Worm (Caenorhabditis elegans) whole organism, early embryonic: Measurements from ENCODE around the gene hlh-14.

Experiments used
- B0310.2 ChIP-seq: sonication (generic microtip); optimal IDR thresholded peaks from 2 replicates; lab custom pipeline; 2016; ENCODE audit warnings: mild to moderate bottlenecking, missing genetic modification characterization, missing compliant biosample characterization
- F13C5.2 ChIP-seq: sonication (generic microtip); optimal IDR thresholded peaks from 2 replicates; lab custom pipeline; 2017; ENCODE audit warnings: mild to moderate bottlenecking, missing genetic modification characterization, inconsistent platforms, missing compliant biosample characterization
- aly-1 ChIP-seq: sonication (generic microtip); optimal IDR thresholded peaks from 2 replicates; lab custom pipeline; 2016; ENCODE audit warnings: missing genetic modification characterization, missing compliant biosample characterization
- ama-1 ChIP-seq: fragments of 150-350 bp; optimal IDR thresholded peaks from 2 replicates; lab custom pipeline; 2014
- ceh-13 ChIP-seq: fragments of 200-800 bp; sonication (Bioruptor generic); optimal IDR thresholded peaks from 2 replicates; lab custom pipeline; 2018; ENCODE audit warnings: mild to moderate bottlenecking, missing genetic modification characterization, missing compliant biosample characterization
- ceh-36 ChIP-seq: sonication (generic microtip); optimal IDR thresholded peaks from 2 replicates; lab custom pipeline; 2016; ENCODE audit warnings: missing genetic modification characterization, inconsistent platforms, missing compliant biosample characterization
- ets-7 ChIP-seq: sonication (generic microtip); optimal IDR thresholded peaks from 2 replicates; lab custom pipeline; 2016; ENCODE audit warnings: missing genotype, missing genetic modification characterization, missing compliant biosample characterization
- flt-1 ChIP-seq: fragments of 200-800 bp; sonication (Bioruptor generic); IDR thresholded peaks from 2 replicates; pipeline ENCODE4 v1.3.6; 2022; ENCODE audit warnings: missing genetic modification characterization, missing compliant biosample characterization
- hmbx-1 ChIP-seq: sonication (generic microtip); optimal IDR thresholded peaks from 2 replicates; lab custom pipeline; 2016; ENCODE audit warnings: mild to moderate bottlenecking, missing genetic modification characterization, missing compliant biosample characterization
- hmg-4 ChIP-seq: fragments of 200-800 bp; sonication (Bioruptor generic); optimal IDR thresholded peaks from 2 replicates; lab custom pipeline; 2018; ENCODE audit warnings: mild to moderate bottlenecking, missing genetic modification characterization, missing compliant biosample characterization
- hnd-1 ChIP-seq: sonication (generic microtip); optimal IDR thresholded peaks from 2 replicates; lab custom pipeline; 2016; ENCODE audit warnings: missing genetic modification characterization, missing compliant biosample characterization
- pes-1 ChIP-seq: fragments of 200-800 bp; sonication (Bioruptor generic); IDR thresholded peaks from 2 replicates; pipeline ENCODE4 v1.3.6; 2022; ENCODE audit warnings: missing genetic modification reagents, missing genetic modification characterization, missing compliant biosample characterization
- scrt-1 ChIP-seq: fragments of 200-800 bp; sonication (Bioruptor generic); IDR thresholded peaks from 2 replicates; pipeline ENCODE4 v1.3.6; 2022; ENCODE audit warnings: missing genetic modification characterization, missing compliant biosample characterization
- sea-1 ChIP-seq: fragments of 200-800 bp; sonication (Bioruptor generic); conservative IDR thresholded peaks from 2 replicates; pipeline ENCODE4 v1.3.6; 2022; ENCODE audit warnings: missing genetic modification characterization, missing compliant biosample characterization
- tbx-11 ChIP-seq: fragments of 200-800 bp; sonication (Bioruptor generic); IDR thresholded peaks from 2 replicates; pipeline ENCODE4 v1.3.6; 2022; ENCODE audit warnings: missing genetic modification characterization, missing compliant biosample characterization
- tbx-37 ChIP-seq: fragments of 200-800 bp; sonication (Bioruptor generic); conservative IDR thresholded peaks from 2 replicates; pipeline ENCODE4 v1.3.6; 2022; ENCODE audit warnings: missing genetic modification reagents, missing genetic modification characterization, missing compliant biosample characterization
- tra-4 ChIP-seq: sonication (generic microtip); optimal IDR thresholded peaks from 2 replicates; lab custom pipeline; 2017; ENCODE audit warnings: missing genetic modification characterization, missing compliant biosample characterization

The hlh-14 gene

ce11 chrII:5748395-5748794 lies 9.7 kb upstream of the hlh-14 start:
- TF ChIP-seq sea-1 (GFP tag; lab: Robert Waterston, UW) (no peak), flt-1 (GFP tag; lab: Robert Waterston, UW) (no peak), aly-1 (tag; lab: Kevin White, UChicago) (no peak), ets-7 (tag; lab: Kevin White, UChicago) (no peak), B0310.2 (tag; lab: Kevin White, UChicago) (no peak), pes-1 (GFP tag; lab: Robert Waterston, UW) (no peak)

DNA sequence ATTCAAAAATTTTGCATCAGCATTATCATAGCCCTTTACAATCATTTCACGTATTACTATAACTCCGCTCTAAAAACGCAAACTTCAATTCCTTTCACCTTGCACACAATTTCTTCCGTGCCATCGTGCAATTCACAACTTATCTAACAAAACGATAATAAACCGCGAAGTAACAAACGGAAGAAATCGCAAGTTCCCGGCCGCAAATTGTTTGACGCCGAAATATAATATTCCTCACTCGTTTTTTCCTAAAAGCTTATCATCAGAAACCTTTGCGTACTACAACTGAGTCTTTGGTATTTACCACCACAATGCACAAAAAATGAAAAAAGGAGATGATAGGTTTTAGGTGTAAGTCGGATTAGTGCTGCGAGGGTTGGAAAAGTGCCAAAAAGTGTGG lies 8.6 kb upstream of the hlh-14 start:
- TF ChIP-seq flt-1 (GFP tag; lab: Robert Waterston, UW) (no peak), scrt-1 (GFP tag; lab: Robert Waterston, UW) (no peak), F13C5.2 (tag; lab: Kevin White, UChicago) (no peak), tbx-37 (GFP tag; lab: Robert Waterston, UW) (no peak), tra-4 (tag; lab: Kevin White, UChicago) (no peak), aly-1 (tag; lab: Kevin White, UChicago) (no peak), ceh-36 (no peak), pes-1 (GFP tag; lab: Robert Waterston, UW) (no peak), ets-7 (tag; lab: Kevin White, UChicago) (no peak), ama-1 (lab: Kevin White, UChicago) (no peak), hmg-4 (GFP tag; lab: Kevin White, UChicago) (no peak), hnd-1 (tag; lab: Kevin White, UChicago) (no peak), ceh-13 (GFP tag; lab: Kevin White, UChicago) (no peak), hmbx-1 (tag; lab: Kevin White, UChicago) (no peak), sea-1 (GFP tag; lab: Robert Waterston, UW) (no peak), tbx-11 (GFP tag; lab: Robert Waterston, UW) (no peak), B0310.2 (tag; lab: Kevin White, UChicago) (no peak)

- no peak for TF ChIP-seq ets-7 (tag; lab: Kevin White, UChicago)
- no peak for TF ChIP-seq flt-1 (GFP tag; lab: Robert Waterston, UW)
- TF ChIP-seq sea-1 (GFP tag; lab: Robert Waterston, UW): no peak
- no peak for TF ChIP-seq B0310.2 (tag; lab: Kevin White, UChicago)
- no peak for TF ChIP-seq ceh-13 (GFP tag; lab: Kevin White, UChicago)
- no peak for TF ChIP-seq ama-1 (lab: Kevin White, UChicago)
- no peak for TF ChIP-seq tbx-11 (GFP tag; lab: Robert Waterston, UW)
- TF ChIP-seq pes-1 (GFP tag; lab: Robert Waterston, UW): no peak
- no peak for TF ChIP-seq tbx-37 (GFP tag; lab: Robert Waterston, UW)
- no peak for TF ChIP-seq scrt-1 (GFP tag; lab: Robert Waterston, UW)
- no peak for TF ChIP-seq ceh-36
- TF ChIP-seq hnd-1 (tag; lab: Kevin White, UChicago): no peak
- no peak for TF ChIP-seq hmg-4 (GFP tag; lab: Kevin White, UChicago)
- no peak for TF ChIP-seq F13C5.2 (tag; lab: Kevin White, UChicago)
- no peak for TF ChIP-seq aly-1 (tag; lab: Kevin White, UChicago)
- no peak for TF ChIP-seq tra-4 (tag; lab: Kevin White, UChicago)
- no peak for TF ChIP-seq hmbx-1 (tag; lab: Kevin White, UChicago)
These were observed 6.4 kb upstream of the hlh-14 start, which contains the start of gene F10C1.9 for ce11 chrII:5745088-5745487. TSS of gene F10C1.9 (minus strand) at chrII:5745284.

ce11 chrII:5744342-5744741 lies 5.6 kb upstream of the hlh-14 start:
- TF ChIP-seq tbx-37 (GFP tag; lab: Robert Waterston, UW): no peak
- TF ChIP-seq tra-4 (tag; lab: Kevin White, UChicago): no peak
- no peak for TF ChIP-seq scrt-1 (GFP tag; lab: Robert Waterston, UW)
- no peak for TF ChIP-seq hmbx-1 (tag; lab: Kevin White, UChicago)
- no peak for TF ChIP-seq hmg-4 (GFP tag; lab: Kevin White, UChicago)
- TF ChIP-seq tbx-11 (GFP tag; lab: Robert Waterston, UW): no peak
- no peak for TF ChIP-seq ceh-13 (GFP tag; lab: Kevin White, UChicago)
- TF ChIP-seq F13C5.2 (tag; lab: Kevin White, UChicago): no peak
- TF ChIP-seq hnd-1 (tag; lab: Kevin White, UChicago): no peak
- TF ChIP-seq pes-1 (GFP tag; lab: Robert Waterston, UW): no peak
- TF ChIP-seq B0310.2 (tag; lab: Kevin White, UChicago): no peak
- TF ChIP-seq sea-1 (GFP tag; lab: Robert Waterston, UW): no peak
- no peak for TF ChIP-seq ama-1 (lab: Kevin White, UChicago)
- TF ChIP-seq flt-1 (GFP tag; lab: Robert Waterston, UW): no peak
- no peak for TF ChIP-seq aly-1 (tag; lab: Kevin White, UChicago)
- TF ChIP-seq ets-7 (tag; lab: Kevin White, UChicago): no peak

DNA sequence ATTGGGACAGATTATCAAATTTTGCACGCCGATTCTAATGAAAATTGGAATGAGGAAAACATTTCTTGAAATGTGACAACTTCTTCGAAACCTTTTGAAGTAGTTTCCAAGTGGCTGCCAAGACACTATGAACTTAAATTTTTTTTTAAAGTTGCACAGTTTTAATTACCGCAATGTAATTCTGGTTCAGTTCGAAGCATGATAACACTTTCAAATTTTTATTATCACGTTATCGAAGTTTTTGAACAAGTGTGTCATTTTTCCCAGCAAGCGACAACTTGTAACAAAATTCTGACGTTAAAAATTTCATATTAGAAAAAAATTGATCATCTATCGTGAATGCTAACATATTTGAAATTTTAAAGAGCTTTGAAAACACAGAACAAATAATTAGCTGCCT lies 4.1 kb upstream of the hlh-14 start:
- TF ChIP-seq aly-1 (tag; lab: Kevin White, UChicago) (no peak), F13C5.2 (tag; lab: Kevin White, UChicago) (no peak)

ce11 chrII:5736599-5736998 lies 2.1 kb downstream of the hlh-14 start:
- no peak for TF ChIP-seq hmbx-1 (tag; lab: Kevin White, UChicago)
- no peak for TF ChIP-seq aly-1 (tag; lab: Kevin White, UChicago)
- TF ChIP-seq flt-1 (GFP tag; lab: Robert Waterston, UW): no peak
- TF ChIP-seq F13C5.2 (tag; lab: Kevin White, UChicago): no peak
- no peak for TF ChIP-seq ama-1 (lab: Kevin White, UChicago)
- no peak for TF ChIP-seq hnd-1 (tag; lab: Kevin White, UChicago)
- no peak for TF ChIP-seq ceh-36
- TF ChIP-seq ceh-13 (GFP tag; lab: Kevin White, UChicago): no peak
- TF ChIP-seq tbx-37 (GFP tag; lab: Robert Waterston, UW): no peak
- no peak for TF ChIP-seq scrt-1 (GFP tag; lab: Robert Waterston, UW)
- TF ChIP-seq tbx-11 (GFP tag; lab: Robert Waterston, UW): no peak

- TF ChIP-seq pes-1 (GFP tag; lab: Robert Waterston, UW): no peak
- TF ChIP-seq ets-7 (tag; lab: Kevin White, UChicago): peak; percentile 77
These were observed 3.0 kb downstream of the hlh-14 start for ce11 chrII:5735744-5736143.
